Fruit fly (Drosophila melanogaster) whole organism, embryonic: ENCODE data around the gene Rab9Fa.

ENCODE experiments used
- Adf1 ChIP-seq: fragments of 200-800 bp; sonication (Bioruptor generic); IDR thresholded peaks from 2 replicates; pipeline ENCODE4 v1.3.6; 2022; ENCODE audit warnings: missing biosample characterization, missing genetic modification characterization
- Atf-2 ChIP-seq: fragments of 200-800 bp; sonication (Bioruptor generic); optimal IDR thresholded peaks from 2 replicates; lab custom pipeline; 2016; ENCODE audit warnings: missing biosample characterization, missing genetic modification characterization
- CG11398 ChIP-seq: fragments of 200-800 bp; sonication (Bioruptor generic); optimal IDR thresholded peaks from 2 replicates; lab custom pipeline; 2016; ENCODE audit warnings: missing biosample characterization, missing genetic modification characterization
- CG11504 ChIP-seq: fragments of 200-800 bp; sonication (Bioruptor generic); optimal IDR thresholded peaks from 3 replicates; lab custom pipeline; 2019; ENCODE audit warnings: missing biosample characterization, mild to moderate bottlenecking, missing genetic modification characterization, moderate library complexity
- CG11723 ChIP-seq: fragments of 200-800 bp; sonication (Bioruptor generic); optimal IDR thresholded peaks from 2 replicates; lab custom pipeline; 2017; ENCODE audit warnings: missing biosample characterization, mild to moderate bottlenecking, missing genetic modification characterization
- CG12391 ChIP-seq: fragments of 200-800 bp; sonication (Bioruptor generic); optimal IDR thresholded peaks from 3 replicates; lab custom pipeline; 2018; ENCODE audit warnings: missing biosample characterization, mild to moderate bottlenecking, missing genetic modification characterization, moderate library complexity
- CG13894 ChIP-seq: fragments of 200-800 bp; sonication (Bioruptor generic); optimal IDR thresholded peaks from 3 replicates; lab custom pipeline; 2018; ENCODE audit warnings: missing biosample characterization, mild to moderate bottlenecking, missing genetic modification characterization, moderate library complexity
- CG14860 ChIP-seq: fragments of 200-800 bp; sonication (Bioruptor generic); IDR thresholded peaks from 3 replicates; pipeline ENCODE4 v1.3.6; 2022; ENCODE audit warnings: missing biosample characterization, missing genetic modification characterization; ENCODE audit not compliant: partially characterized antibody
- CG15269 ChIP-seq: fragments of 200-800 bp; sonication (Bioruptor generic); optimal IDR thresholded peaks from 2 replicates; lab custom pipeline; 2018; ENCODE audit warnings: missing biosample characterization, mild to moderate bottlenecking, missing genetic modification characterization, moderate library complexity
- CG1602 ChIP-seq: fragments of 200-800 bp; sonication (Bioruptor generic); optimal IDR thresholded peaks from 3 replicates; lab custom pipeline; 2016; ENCODE audit warnings: missing biosample characterization, missing genetic modification characterization
- CG16863 ChIP-seq: fragments of 200-800 bp; sonication (Bioruptor generic); optimal IDR thresholded peaks from 3 replicates; lab custom pipeline; 2016; ENCODE audit warnings: missing biosample characterization, missing genetic modification characterization
- CG17186 ChIP-seq: fragments of 200-800 bp; sonication (Bioruptor generic); optimal IDR thresholded peaks from 3 replicates; lab custom pipeline; 2017; ENCODE audit warnings: missing biosample characterization, missing genetic modification reagents, missing genetic modification characterization
- CG17328 ChIP-seq: fragments of 200-800 bp; sonication (Bioruptor generic); IDR thresholded peaks from 2 replicates; pipeline ENCODE4 v1.3.6; 2022; ENCODE audit warnings: missing biosample characterization, missing genetic modification characterization
- CG18476 ChIP-seq: fragments of 200-800 bp; sonication (Bioruptor generic); optimal IDR thresholded peaks from 2 replicates; lab custom pipeline; 2016; ENCODE audit warnings: missing biosample characterization, mild to moderate bottlenecking, missing genetic modification characterization
- CG2199 ChIP-seq: fragments of 200-800 bp; sonication (Bioruptor generic); IDR thresholded peaks from 3 replicates; pipeline ENCODE4 v1.3.6; 2022; ENCODE audit warnings: missing biosample characterization, missing genetic modification characterization
- CG2202 ChIP-seq: fragments of 200-800 bp; sonication (Bioruptor generic); optimal IDR thresholded peaks from 2 replicates; lab custom pipeline; 2018; ENCODE audit warnings: missing biosample characterization, mild to moderate bottlenecking, missing genetic modification characterization
- CG2712 ChIP-seq: fragments of 200-800 bp; optimal IDR thresholded peaks from 3 replicates; lab custom pipeline; 2019; ENCODE audit warnings: missing biosample characterization, mild to moderate bottlenecking, missing genetic modification characterization, moderate library complexity
- CG30020 ChIP-seq: fragments of 200-800 bp; optimal IDR thresholded peaks from 2 replicates; lab custom pipeline; 2019; ENCODE audit warnings: missing biosample characterization, mild to moderate bottlenecking, missing genetic modification characterization, moderate library complexity
- CG30431 ChIP-seq: fragments of 200-800 bp; sonication (Bioruptor generic); optimal IDR thresholded peaks from 2 replicates; lab custom pipeline; 2017; ENCODE audit warnings: missing biosample characterization, missing genetic modification characterization
- CG3163 ChIP-seq: fragments of 200-800 bp; sonication (Bioruptor generic); optimal IDR thresholded peaks from 3 replicates; lab custom pipeline; 2016; ENCODE audit warnings: missing biosample characterization, missing genetic modification characterization
- CG4282 ChIP-seq: fragments of 200-800 bp; sonication (Bioruptor generic); optimal IDR thresholded peaks from 2 replicates; lab custom pipeline; 2016; ENCODE audit warnings: missing biosample characterization, missing genetic modification characterization
- CG4854 ChIP-seq: fragments of 200-800 bp; sonication (Bioruptor generic); optimal IDR thresholded peaks from 2 replicates; lab custom pipeline; 2016; ENCODE audit warnings: missing biosample characterization, missing genetic modification characterization, inconsistent platforms
- CG8478 ChIP-seq: fragments of >200 bp; optimal IDR thresholded peaks from 2 replicates; lab custom pipeline; 2018
- CG9932 ChIP-seq: fragments of 200-800 bp; sonication (Bioruptor generic); IDR thresholded peaks from 2 replicates; pipeline ENCODE4 v1.3.6; 2022; ENCODE audit warnings: missing biosample characterization, missing genetic modification characterization
- Chrac-16 ChIP-seq: fragments of 200-800 bp; sonication (Bioruptor generic); optimal IDR thresholded peaks from 3 replicates; lab custom pipeline; 2016; ENCODE audit warnings: missing biosample characterization, missing genetic modification characterization
- Deaf1 ChIP-seq: fragments of 200-800 bp; optimal IDR thresholded peaks from 3 replicates; lab custom pipeline; 2019; ENCODE audit warnings: missing biosample characterization, mild to moderate bottlenecking, missing genetic modification characterization, moderate library complexity
- Hr78 ChIP-seq, 2 experiments: fragments of 200-800 bp in 1 of 2; fragments of >200 bp in 1 of 2; sonication (Bioruptor generic) in 1 of 2; optimal IDR thresholded peaks; 2 replicates each; lab custom pipeline; 2017 to 2019; ENCODE audit warnings: missing biosample characterization in 2 of 2, missing genetic modification characterization in 2 of 2, mild to moderate bottlenecking in 1 of 2, moderate library complexity in 1 of 2
- Lim3 ChIP-seq: fragments of 200-800 bp; sonication (Bioruptor generic); IDR thresholded peaks from 2 replicates; pipeline ENCODE4 v1.3.6; 2022; ENCODE audit warnings: missing biosample characterization, missing genetic modification characterization
- Sry-β ChIP-seq: fragments of 200-800 bp; sonication (Bioruptor generic); optimal IDR thresholded peaks from 2 replicates; lab custom pipeline; 2018; ENCODE audit warnings: missing biosample characterization, mild to moderate bottlenecking, missing genetic modification characterization, moderate library complexity
- TFAM ChIP-seq: fragments of 200-800 bp; sonication (Bioruptor generic); optimal IDR thresholded peaks from 2 replicates; lab custom pipeline; 2017; ENCODE audit warnings: missing biosample characterization, missing genetic modification characterization, inconsistent platforms
- Taf1 ChIP-seq: fragments of 200-800 bp; sonication (Bioruptor generic); IDR thresholded peaks from 2 replicates; pipeline ENCODE4 v1.3.6; 2022; ENCODE audit warnings: missing biosample characterization, missing genetic modification characterization
- Usf ChIP-seq: fragments of 200-800 bp; sonication (Bioruptor generic); optimal IDR thresholded peaks from 2 replicates; lab custom pipeline; 2017; ENCODE audit warnings: missing genotype, missing biosample characterization, missing genetic modification characterization
- Xbp1 ChIP-seq: fragments of 200-800 bp; sonication (Bioruptor generic); optimal IDR thresholded peaks from 3 replicates; lab custom pipeline; 2016; ENCODE audit warnings: missing biosample characterization, mild to moderate bottlenecking, missing genetic modification characterization
- cato ChIP-seq: fragments of 200-800 bp; sonication (Bioruptor generic); optimal IDR thresholded peaks from 2 replicates; lab custom pipeline; 2016; ENCODE audit warnings: missing biosample characterization, missing genetic modification characterization, borderline replicate concordance
- chinmo ChIP-seq: fragments of 200-800 bp; sonication (Bioruptor generic); IDR thresholded peaks from 4 replicates; pipeline ENCODE4 v1.3.6; 2022; ENCODE audit warnings: missing biosample characterization, missing genetic modification characterization; ENCODE audit not compliant: partially characterized antibody
- disco-r ChIP-seq: fragments of 200-800 bp; sonication (Bioruptor generic); optimal IDR thresholded peaks from 2 replicates; lab custom pipeline; 2016; ENCODE audit warnings: missing biosample characterization, missing genetic modification characterization
- dmrt99B ChIP-seq: fragments of 200-800 bp; sonication (Bioruptor generic); optimal IDR thresholded peaks from 2 replicates; lab custom pipeline; 2018; ENCODE audit warnings: missing biosample characterization, mild to moderate bottlenecking, missing genetic modification characterization, moderate library complexity
- fu2 ChIP-seq: fragments of 200-800 bp; sonication (Bioruptor generic); optimal IDR thresholded peaks from 2 replicates; lab custom pipeline; 2016; ENCODE audit warnings: missing biosample characterization, missing genetic modification characterization
- gcm2 ChIP-seq: fragments of 200-800 bp; sonication (Bioruptor generic); optimal IDR thresholded peaks from 2 replicates; lab custom pipeline; 2016; ENCODE audit warnings: missing biosample characterization, missing genetic modification characterization
- grn ChIP-seq: fragments of 200-800 bp; sonication (Bioruptor generic); optimal IDR thresholded peaks from 3 replicates; lab custom pipeline; 2017; ENCODE audit warnings: missing biosample characterization, missing genetic modification characterization
- hbn ChIP-seq: fragments of 200-800 bp; sonication (Bioruptor generic); IDR thresholded peaks from 2 replicates; pipeline ENCODE4 v1.3.6; 2022; ENCODE audit warnings: missing biosample characterization, missing genetic modification characterization; ENCODE audit not compliant: partially characterized antibody
- kay ChIP-seq: fragments of 200-800 bp; sonication (Bioruptor generic); optimal IDR thresholded peaks from 2 replicates; lab custom pipeline; 2016; ENCODE audit warnings: missing biosample characterization, missing genetic modification characterization
- lola ChIP-seq, 3 experiments: fragments of >200 bp in 2 of 3; fragments of 200-800 bp in 1 of 3; sonication (Bioruptor generic) in 1 of 3; optimal IDR thresholded peaks; 2 replicates each; lab custom pipeline; 2017 to 2019; ENCODE audit warnings: missing biosample characterization in 3 of 3, missing genetic modification characterization in 3 of 3, mild to moderate bottlenecking in 1 of 3, moderate library complexity in 1 of 3
- pho ChIP-seq: fragments of 200-800 bp; sonication (Bioruptor generic); optimal IDR thresholded peaks from 2 replicates; lab custom pipeline; 2016; ENCODE audit warnings: missing biosample characterization, missing genetic modification characterization
- seq ChIP-seq: fragments of 200-800 bp; sonication (Bioruptor generic); IDR thresholded peaks from 2 replicates; pipeline ENCODE4 v1.3.6; 2022; ENCODE audit warnings: missing biosample characterization, missing genetic modification characterization
- sim ChIP-seq: fragments of 200-800 bp; sonication (Bioruptor generic); IDR thresholded peaks from 2 replicates; pipeline ENCODE4 v1.3.6; 2022; ENCODE audit warnings: missing biosample characterization, missing genetic modification characterization
- stc ChIP-seq: fragments of 200-800 bp; sonication (Bioruptor generic); IDR thresholded peaks from 2 replicates; pipeline ENCODE4 v1.3.6; 2022; ENCODE audit warnings: missing biosample characterization, missing genetic modification characterization
- tll ChIP-seq, 2 experiments: fragments of 200-800 bp in 1 of 2; fragments of >200 bp in 1 of 2; sonication (Bioruptor generic) in 1 of 2; optimal IDR thresholded peaks; 2 replicates each; lab custom pipeline; 2017 to 2019; ENCODE audit warnings: missing biosample characterization in 2 of 2, missing genetic modification characterization in 2 of 2, mild to moderate bottlenecking in 1 of 2, moderate library complexity in 1 of 2
- wor ChIP-seq: fragments of 200-800 bp; sonication (Bioruptor generic); IDR thresholded peaks from 2 replicates; pipeline ENCODE4 v1.3.6; 2022; ENCODE audit warnings: missing biosample characterization, missing genetic modification characterization
- yki ChIP-seq: fragments of >200 bp; optimal IDR thresholded peaks from 3 replicates; lab custom pipeline; 2018

Rab9Fa gene

dm6 chrX:10906222-10906866 is 44.5 kb downstream of the Rab9Fa start (continued):
- TF ChIP-seq CG18476 (GFP tag; lab: Kevin White, UChicago) (no peak), CG30020 (no peak), gcm2 (GFP tag; lab: Kevin White, UChicago) (no peak), CG13894 (tag; lab: Kevin White, UChicago) (no peak), CG8478 (lab: Kevin White, UChicago) (peak; percentile 72), CG3163 (GFP tag; lab: Kevin White, UChicago) (no peak), CG17328 (no peak), Xbp1 (GFP tag; lab: Kevin White, UChicago) (no peak), CG14860 (GFP tag; lab: Robert Waterston, UW) (0 out of 3 replicates have a peak, but pooled peaks have one; percentile 16), Chrac-16 (no peak), CG11504 (peak; percentile 92), Taf1 (GFP tag; lab: Robert Waterston, UW) (no peak), pho (GFP tag; lab: Kevin White, UChicago) (no peak), cato (GFP tag; lab: Kevin White, UChicago) (no peak), CG11723 (GFP tag; lab: Kevin White, UChicago) (no peak), CG2202 (tag; lab: Kevin White, UChicago) (no peak), CG16863 (GFP tag; lab: Kevin White, UChicago) (no peak), sim (no peak), grn (GFP tag; lab: Kevin White, UChicago) (no peak), yki (lab: Kevin White, UChicago) (no peak), CG15269 (no peak), Usf (GFP tag; lab: Kevin White, UChicago) (no peak), kay (no peak), Sry-β (GFP tag; lab: Kevin White, UChicago) (peak; percentile 55), hbn (GFP tag; lab: Robert Waterston, UW) (peak; percentile 18; the same call in 1 of the 2 replicates), disco-r (GFP tag; lab: Kevin White, UChicago) (no peak), CG2199 (no peak), CG12391 (tag; lab: Kevin White, UChicago) (no peak), stc (GFP tag; lab: Robert Waterston, UW) (no peak), CG11398 (GFP tag; lab: Kevin White, UChicago) (no peak), seq (no peak), TFAM (GFP tag; lab: Kevin White, UChicago) (no peak), wor (GFP tag; lab: Robert Waterston, UW) (no peak), Atf-2 (GFP tag; lab: Kevin White, UChicago) (no peak), CG17186 (no peak), tll (GFP tag; optimal IDR thresholded peaks at IDR 0.05; lab: Kevin White, UChicago) (no peak), CG2712 (tag; lab: Kevin White, UChicago) (no peak), Lim3 (GFP tag; lab: Robert Waterston, UW) (no peak), Hr78 (GFP tag; optimal IDR thresholded peaks at IDR 0.05; lab: Kevin White, UChicago) (no peak), Adf1 (GFP tag; lab: Robert Waterston, UW) (peak; percentile 78; the same call in 1 of the 2 replicates), CG9932 (GFP tag; lab: Robert Waterston, UW) (0 out of 2 replicates have a peak, but pooled peaks have one; percentile 16), CG30431 (GFP tag; lab: Kevin White, UChicago) (no peak), dmrt99B (no peak), CG1602 (GFP tag; lab: Kevin White, UChicago) (no peak), chinmo (GFP tag; lab: Robert Waterston, UW) (no peak), Deaf1 (tag; lab: Kevin White, UChicago) (no peak), CG4854 (no peak), CG4282 (no peak), fu2 (GFP tag; lab: Kevin White, UChicago) (no peak), lola (GFP tag; optimal IDR thresholded peaks at IDR 0.05; lab: Kevin White, UChicago) (no peak)
